Worm (Caenorhabditis elegans): ENCODE results near the gene ram-5.

- TF ChIP-seq lin-39 (tag; optimal IDR thresholded peaks at IDR 0.05) (no peak), unc-130 (tag; optimal IDR thresholded peaks at IDR 0.05) (no peak), sox-4 (tag; optimal IDR thresholded peaks at IDR 0.05) (no peak), ceh-90 (tag; optimal IDR thresholded peaks at IDR 0.05) (no peak), lin-15B (tag; optimal IDR thresholded peaks at IDR 0.05) (no peak), dpl-1 (GFP tag; optimal IDR thresholded peaks at IDR 0.05) (no peak), pag-3 (tag; optimal IDR thresholded peaks at IDR 0.05; ENCODE audit: borderline replicate concordance, insufficient read depth) (no peak), nhr-12 (tag; optimal IDR thresholded peaks at IDR 0.05) (no peak), skn-1 (tag; optimal IDR thresholded peaks at IDR 0.05) (no peak), mab-9 (GFP tag; IDR thresholded peaks at IDR 0.05) (no peak), nhr-76 (tag; optimal IDR thresholded peaks at IDR 0.05) (no peak)
Measured at ce11 chrX:14571277-14571676, 21.3 kb downstream of the ram-5 start.

Measured in whole organism, L1 larva.